Worm (Caenorhabditis elegans) whole organism, young adult: ENCODE data around the gene srj-21.

Experiments
- egrh-3 ChIP-seq: fragments of 200-800 bp; sonication (Bioruptor generic); IDR thresholded peaks from 2 replicates; pipeline ENCODE4 v1.3.6; 2022; ENCODE audit warnings: missing genetic modification reagents, missing genetic modification characterization, missing compliant biosample characterization
- ztf-3 ChIP-seq: fragments of 200-800 bp; sonication (Bioruptor generic); optimal IDR thresholded peaks from 2 replicates; lab custom pipeline; 2018; ENCODE audit warnings: mild to moderate bottlenecking, missing genetic modification characterization, missing compliant biosample characterization

ce11 chrV:10750630-10751029, 5.5 kb downstream of the srj-21 start, which contains the start of gene F28H7.3:
- TF ChIP-seq egrh-3 (GFP tag; lab: Robert Waterston, UW) (no peak), ztf-3 (GFP tag; lab: Kevin White, UChicago) (no peak)
